Fruit fly (Drosophila melanogaster): ENCODE data around the gene tbc.

Gene tbc

DNA sequence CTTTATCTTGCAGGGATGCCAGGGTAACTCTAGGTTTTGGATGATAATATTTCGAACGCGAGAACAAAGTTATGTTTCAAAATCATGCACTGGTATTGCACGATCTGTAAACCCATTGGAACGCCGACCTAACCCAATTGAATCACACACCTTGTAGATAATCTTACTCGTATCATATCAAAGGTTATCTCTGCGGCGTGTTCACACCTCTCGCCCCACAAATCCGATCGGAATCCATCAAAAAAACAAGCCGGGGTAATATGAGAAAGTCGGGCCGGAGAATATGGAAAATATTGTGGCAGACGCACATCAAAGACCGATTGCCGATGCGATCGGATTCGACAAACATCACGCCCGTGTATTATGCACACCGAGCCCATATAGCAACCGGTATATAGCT is 46.0 kb downstream of the tbc start:
- TF ChIP-seq Rel (GFP tag; optimal IDR thresholded peaks at IDR 0.05) (no peak), Rel (tag; optimal IDR thresholded peaks at IDR 0.05) (no peak), tai (GFP tag; optimal IDR thresholded peaks at IDR 0.05) (no peak), dsf (GFP tag; optimal IDR thresholded peaks at IDR 0.05; ENCODE audit: borderline replicate concordance) (no peak)

- TF ChIP-seq ey (GFP tag; optimal IDR thresholded peaks at IDR 0.05) (peak; percentile 40), tai (GFP tag; optimal IDR thresholded peaks at IDR 0.05) (no peak), brk (GFP tag; optimal IDR thresholded peaks at IDR 0.05) (no peak), pan (optimal IDR thresholded peaks at IDR 0.05) (peak; percentile 49), usp (GFP tag; optimal IDR thresholded peaks at IDR 0.05) (no peak), Hnf4 (GFP tag; optimal IDR thresholded peaks at IDR 0.05) (peak; percentile 1), OdsH (GFP tag; optimal IDR thresholded peaks at IDR 0.05) (peak; percentile 28), Jra (GFP tag; optimal IDR thresholded peaks at IDR 0.05) (no peak), Abd-B (GFP tag; optimal IDR thresholded peaks at IDR 0.05) (no peak), woc (GFP tag; optimal IDR thresholded peaks at IDR 0.05) (peak; percentile 23), HLH106 (tag; optimal IDR thresholded peaks at IDR 0.05) (peak; percentile 35), psq (GFP tag; optimal IDR thresholded peaks at IDR 0.05) (peak; percentile 37), CG9705 (GFP tag; optimal IDR thresholded peaks at IDR 0.05) (no peak), fru (GFP tag; optimal IDR thresholded peaks at IDR 0.05) (peak; percentile 45), foxo (GFP tag; optimal IDR thresholded peaks at IDR 0.05) (peak in 1 of 2 experiments; percentile 57), rgr (GFP tag; optimal IDR thresholded peaks at IDR 0.05) (peak; percentile 52), Sp1 (GFP tag; optimal IDR thresholded peaks at IDR 0.05) (peak; percentile 35), h (GFP tag; optimal IDR thresholded peaks at IDR 0.05) (peak; percentile 59), br (GFP tag; optimal IDR thresholded peaks at IDR 0.05) (peak; percentile 44), sv (GFP tag; optimal IDR thresholded peaks at IDR 0.05) (peak; percentile 54)
Observed at dm6 chrX:20495767-20496656, 46.9 kb downstream of the tbc start.

DNA sequence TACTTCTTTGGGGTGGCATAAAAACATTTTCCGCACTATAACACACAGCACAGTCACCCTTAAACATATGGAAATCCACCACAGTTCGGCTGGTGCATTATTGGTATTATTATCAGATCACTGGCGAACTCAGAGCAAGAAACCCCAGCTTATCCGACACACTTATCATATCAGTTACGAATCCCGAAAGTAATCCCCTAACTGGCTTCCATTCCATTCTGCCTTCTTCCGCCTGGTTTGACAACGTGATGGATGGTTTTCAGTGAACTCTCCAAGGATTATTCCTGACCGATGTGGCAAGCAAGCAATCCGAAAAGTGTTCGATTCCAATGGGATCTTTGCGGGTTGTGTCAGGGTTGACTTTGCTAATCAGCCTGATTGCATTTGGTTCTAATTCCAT is 49.9 kb downstream of the tbc start:
- TF ChIP-seq ey (GFP tag; optimal IDR thresholded peaks at IDR 0.05) (no peak), Sp1 (GFP tag; optimal IDR thresholded peaks at IDR 0.05) (no peak), OdsH (GFP tag; optimal IDR thresholded peaks at IDR 0.05) (no peak), woc (GFP tag; optimal IDR thresholded peaks at IDR 0.05) (no peak), dsf (GFP tag; optimal IDR thresholded peaks at IDR 0.05; ENCODE audit: borderline replicate concordance) (no peak), jim (GFP tag; optimal IDR thresholded peaks at IDR 0.05) (no peak)

DNA sequence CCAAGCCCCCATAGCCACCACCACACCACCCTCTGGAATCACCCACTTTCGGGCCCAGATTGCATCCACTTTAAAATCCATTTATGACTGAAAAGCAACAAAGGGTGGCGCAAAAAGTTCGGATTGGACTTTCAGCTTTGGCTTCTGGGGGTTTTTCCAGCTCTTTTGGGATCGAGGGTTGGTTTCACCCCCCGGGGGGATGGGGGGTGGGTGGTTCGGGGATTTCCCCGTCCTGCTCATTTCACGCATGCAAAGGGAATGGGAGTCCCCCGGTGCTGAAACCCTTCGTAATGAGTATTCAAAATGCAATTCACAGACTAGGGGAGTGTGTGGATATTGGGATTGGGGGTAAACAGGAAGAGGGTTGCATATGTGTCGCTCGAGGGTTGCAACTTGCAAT is 50.7 kb downstream of the tbc start:
- TF ChIP-seq Rel (GFP tag; optimal IDR thresholded peaks at IDR 0.05): no peak
- peak; percentile 86 for TF ChIP-seq Rel (tag; optimal IDR thresholded peaks at IDR 0.05)
- peak; percentile 96 for TF ChIP-seq Dfd (GFP tag; optimal IDR thresholded peaks at IDR 0.05)
- no peak for TF ChIP-seq tai (GFP tag; optimal IDR thresholded peaks at IDR 0.05)

DNA sequence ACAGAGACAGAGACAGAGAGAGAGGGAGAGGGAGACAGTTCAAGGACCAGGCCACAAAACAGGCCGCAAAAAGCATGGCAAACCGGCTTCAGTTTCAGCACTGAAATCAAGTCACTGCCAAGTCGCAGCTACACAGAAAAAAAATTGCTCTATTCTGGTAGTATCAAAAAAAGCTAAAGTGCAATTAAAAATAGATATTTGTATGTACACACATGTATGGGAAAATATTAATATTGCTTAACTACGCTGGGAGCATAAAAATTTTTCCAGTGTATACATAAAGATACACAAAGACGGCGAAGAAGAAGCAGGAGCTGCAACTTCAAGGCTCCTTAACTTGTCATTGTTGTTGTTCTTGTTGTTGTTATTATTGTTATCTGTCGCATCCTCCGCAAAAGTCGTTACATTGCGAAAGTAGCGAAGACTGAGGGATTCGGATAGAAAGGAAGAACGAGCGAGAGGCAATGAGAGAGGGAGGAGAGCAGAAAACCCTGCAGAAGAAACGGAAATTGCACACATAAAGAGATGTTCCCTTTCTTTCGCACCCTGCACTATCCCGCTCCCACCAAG is 52.0 kb downstream of the tbc start:
- TF ChIP-seq sv (GFP tag; optimal IDR thresholded peaks at IDR 0.05): no peak
- TF ChIP-seq dsf (GFP tag; optimal IDR thresholded peaks at IDR 0.05; ENCODE audit: borderline replicate concordance): peak; percentile 89
- no peak for TF ChIP-seq usp (GFP tag; optimal IDR thresholded peaks at IDR 0.05)
- peak; percentile 88 for TF ChIP-seq h (GFP tag; optimal IDR thresholded peaks at IDR 0.05)
- peak; percentile 98 for TF ChIP-seq HLH106 (tag; optimal IDR thresholded peaks at IDR 0.05)
- TF ChIP-seq Hr78 (GFP tag; optimal IDR thresholded peaks at IDR 0.05): no peak
- no peak for TF ChIP-seq lola (GFP tag; optimal IDR thresholded peaks at IDR 0.05)
- TF ChIP-seq CrebA (GFP tag; optimal IDR thresholded peaks at IDR 0.05; ENCODE audit: borderline replicate concordance): peak; percentile 66
- peak; percentile 96 for TF ChIP-seq ey (GFP tag; optimal IDR thresholded peaks at IDR 0.05)
- TF ChIP-seq CG9705 (GFP tag; optimal IDR thresholded peaks at IDR 0.05): peak; percentile 74
- peak; percentile 96 for TF ChIP-seq br (GFP tag; optimal IDR thresholded peaks at IDR 0.05)
- no peak for TF ChIP-seq Myc (optimal IDR thresholded peaks at IDR 0.05)
- peak; percentile 96 for TF ChIP-seq rgr (GFP tag; optimal IDR thresholded peaks at IDR 0.05)
- peak; percentile 98 for TF ChIP-seq fru (GFP tag; optimal IDR thresholded peaks at IDR 0.05)
- TF ChIP-seq N (GFP tag; optimal IDR thresholded peaks at IDR 0.05): no peak
- peak; percentile 95 for TF ChIP-seq Sp1 (GFP tag; optimal IDR thresholded peaks at IDR 0.05)
- peak; percentile 98 for TF ChIP-seq psq (GFP tag; optimal IDR thresholded peaks at IDR 0.05)
- TF ChIP-seq Abd-B (GFP tag; optimal IDR thresholded peaks at IDR 0.05): no peak
- TF ChIP-seq OdsH (GFP tag; optimal IDR thresholded peaks at IDR 0.05): peak; percentile 92
- TF ChIP-seq woc (GFP tag; optimal IDR thresholded peaks at IDR 0.05): peak; percentile 95
- no peak for TF ChIP-seq Vsx2 (GFP tag; optimal IDR thresholded peaks at IDR 0.05; ENCODE audit: partially characterized antibody)
- TF ChIP-seq CG32264 (GFP tag; optimal IDR thresholded peaks at IDR 0.05): peak; percentile 90
- TF ChIP-seq Dif (GFP tag; optimal IDR thresholded peaks at IDR 0.05; ENCODE audit: partially characterized antibody): no peak
- peak; percentile 91 for TF ChIP-seq brk (GFP tag; optimal IDR thresholded peaks at IDR 0.05)
- peak; percentile 80 for TF ChIP-seq Rel (GFP tag; optimal IDR thresholded peaks at IDR 0.05)
- TF ChIP-seq Rel (tag; optimal IDR thresholded peaks at IDR 0.05): peak; percentile 77
- TF ChIP-seq dmrt93B (GFP tag; optimal IDR thresholded peaks at IDR 0.05): peak; percentile 65
- peak; percentile 93 for TF ChIP-seq Jra (GFP tag; optimal IDR thresholded peaks at IDR 0.05)
- peak; percentile 33 for TF ChIP-seq Hr83 (GFP tag; optimal IDR thresholded peaks at IDR 0.05; ENCODE audit: poor library complexity, severe bottlenecking)
- peak; percentile 50 for TF ChIP-seq GATAd (GFP tag; optimal IDR thresholded peaks at IDR 0.05)
- peak; percentile 70 for TF ChIP-seq Mio (GFP tag; optimal IDR thresholded peaks at IDR 0.05)
- TF ChIP-seq Hnf4 (GFP tag; optimal IDR thresholded peaks at IDR 0.05): peak; percentile 95

Measured in whole organism, wandering third instar larva.